Worm (Caenorhabditis elegans): ENCODE measurements around the gene arr-1.

arr-1 gene

ce11 chrX:927632-928031 is 22.9 kb upstream of the arr-1 start:
- TF ChIP-seq ceh-45 (GFP tag; IDR thresholded peaks at IDR 0.05) (no peak), tbx-2 (tag; optimal IDR thresholded peaks at IDR 0.05) (no peak), ceh-30 (tag; optimal IDR thresholded peaks at IDR 0.05) (no peak), pros-1 (tag; optimal IDR thresholded peaks at IDR 0.05) (no peak), sox-4 (tag; optimal IDR thresholded peaks at IDR 0.05) (no peak), unc-42 (tag; optimal IDR thresholded peaks at IDR 0.05) (no peak), hlh-6 (tag; optimal IDR thresholded peaks at IDR 0.05) (no peak), eyg-1 (tag; optimal IDR thresholded peaks at IDR 0.05) (no peak), unc-3 (GFP tag; conservative IDR thresholded peaks at IDR 0.05) (no peak), unc-3 (tag; optimal IDR thresholded peaks at IDR 0.05) (no peak), hlh-30 (tag; optimal IDR thresholded peaks at IDR 0.05; ENCODE audit: insufficient read depth) (no peak), ceh-24 (tag; optimal IDR thresholded peaks at IDR 0.05) (no peak), npax-4 (tag; optimal IDR thresholded peaks at IDR 0.05) (no peak), tbx-7 (tag; optimal IDR thresholded peaks at IDR 0.05) (no peak), zip-5 (tag; optimal IDR thresholded peaks at IDR 0.05) (no peak), ref-2 (tag; optimal IDR thresholded peaks at IDR 0.05) (no peak), madf-2 (tag; optimal IDR thresholded peaks at IDR 0.05) (no peak), elt-2 (tag; optimal IDR thresholded peaks at IDR 0.05) (no peak)

ce11 chrX:932874-933273 is 17.7 kb upstream of the arr-1 start:
- TF ChIP-seq ceh-48 (tag; optimal IDR thresholded peaks at IDR 0.05): no peak
- no peak for TF ChIP-seq lim-6 (tag; optimal IDR thresholded peaks at IDR 0.05)
- no peak for TF ChIP-seq nhr-11 (tag; optimal IDR thresholded peaks at IDR 0.05)
- no peak for TF ChIP-seq pax-1 (tag; optimal IDR thresholded peaks at IDR 0.05)
- no peak for TF ChIP-seq K09A11.1 (tag; optimal IDR thresholded peaks at IDR 0.05; ENCODE audit: insufficient read depth)
- TF ChIP-seq sox-4 (tag; optimal IDR thresholded peaks at IDR 0.05): no peak
- no peak for TF ChIP-seq hlh-8 (tag; optimal IDR thresholded peaks at IDR 0.05)
- TF ChIP-seq syd-9 (tag; optimal IDR thresholded peaks at IDR 0.05): no peak
- TF ChIP-seq dve-1 (tag; optimal IDR thresholded peaks at IDR 0.05): no peak
- peak; percentile 23 for TF ChIP-seq tbx-2 (tag; optimal IDR thresholded peaks at IDR 0.05)
- TF ChIP-seq K02D7.2 (tag; optimal IDR thresholded peaks at IDR 0.05): no peak
- TF ChIP-seq fkh-10 (GFP tag; optimal IDR thresholded peaks at IDR 0.05): no peak
- no peak for TF ChIP-seq ceh-45 (GFP tag; IDR thresholded peaks at IDR 0.05)
- TF ChIP-seq sdc-2 (tag; optimal IDR thresholded peaks at IDR 0.05): no peak
- TF ChIP-seq pha-2 (tag; optimal IDR thresholded peaks at IDR 0.05): no peak
- TF ChIP-seq fax-1 (tag; optimal IDR thresholded peaks at IDR 0.05): no peak
- no peak for TF ChIP-seq eyg-1 (tag; optimal IDR thresholded peaks at IDR 0.05)
- no peak for TF ChIP-seq odd-2 (tag; optimal IDR thresholded peaks at IDR 0.05)
- peak; percentile 77 for TF ChIP-seq unc-42 (tag; optimal IDR thresholded peaks at IDR 0.05)
- no peak for TF ChIP-seq tbx-7 (tag; optimal IDR thresholded peaks at IDR 0.05)
- no peak for TF ChIP-seq hlh-30 (tag; optimal IDR thresholded peaks at IDR 0.05; ENCODE audit: insufficient read depth)
- TF ChIP-seq ceh-18 (tag; optimal IDR thresholded peaks at IDR 0.05): peak; percentile 19
- no peak for TF ChIP-seq Y22D7AL.16 (tag; optimal IDR thresholded peaks at IDR 0.05)
- TF ChIP-seq unc-3 (GFP tag; conservative IDR thresholded peaks at IDR 0.05): no peak
- TF ChIP-seq unc-3 (tag; optimal IDR thresholded peaks at IDR 0.05): no peak
- TF ChIP-seq rnt-1 (tag; optimal IDR thresholded peaks at IDR 0.05): no peak
- no peak for TF ChIP-seq hlh-15 (tag; optimal IDR thresholded peaks at IDR 0.05)
- TF ChIP-seq ets-4 (tag; optimal IDR thresholded peaks at IDR 0.05): no peak
- no peak for TF ChIP-seq gmeb-2 (tag; optimal IDR thresholded peaks at IDR 0.05)
- no peak for TF ChIP-seq ceh-34 (tag; optimal IDR thresholded peaks at IDR 0.05)
- no peak for TF ChIP-seq ceh-9 (tag; optimal IDR thresholded peaks at IDR 0.05)
- TF ChIP-seq ceh-14 (tag; optimal IDR thresholded peaks at IDR 0.05): peak; percentile 58
- TF ChIP-seq lin-11 (tag; optimal IDR thresholded peaks at IDR 0.05): no peak
- TF ChIP-seq dmd-4 (tag; optimal IDR thresholded peaks at IDR 0.05; ENCODE audit: borderline replicate concordance): no peak
- no peak for TF ChIP-seq fkh-6 (tag; optimal IDR thresholded peaks at IDR 0.05)
- no peak for TF ChIP-seq pag-3 (tag; optimal IDR thresholded peaks at IDR 0.05; ENCODE audit: borderline replicate concordance)
- no peak for TF ChIP-seq pqm-1 (tag; optimal IDR thresholded peaks at IDR 0.05)
- TF ChIP-seq zip-5 (tag; optimal IDR thresholded peaks at IDR 0.05): no peak
- peak; percentile 65 for TF ChIP-seq ceh-31 (tag; optimal IDR thresholded peaks at IDR 0.05)
- TF ChIP-seq elt-2 (tag; optimal IDR thresholded peaks at IDR 0.05): no peak
- TF ChIP-seq ceh-22 (tag; optimal IDR thresholded peaks at IDR 0.05): no peak
- no peak for TF ChIP-seq ahr-1 (tag; optimal IDR thresholded peaks at IDR 0.05)
- no peak for TF ChIP-seq ceh-24 (tag; optimal IDR thresholded peaks at IDR 0.05)
- TF ChIP-seq ceh-19 (GFP tag; optimal IDR thresholded peaks at IDR 0.05): peak; percentile 2
- no peak for TF ChIP-seq elt-4 (tag; optimal IDR thresholded peaks at IDR 0.05)
